Worm (Caenorhabditis elegans) whole organism, early embryonic: ENCODE measurements around the gene ire-1.

ENCODE experiments used
- B0310.2 ChIP-seq: sonication (generic microtip); optimal IDR thresholded peaks from 2 replicates; lab custom pipeline; 2016; ENCODE audit warnings: mild to moderate bottlenecking, missing genetic modification characterization, missing compliant biosample characterization
- ama-1 ChIP-seq: fragments of 150-350 bp; optimal IDR thresholded peaks from 2 replicates; lab custom pipeline; 2014
- ceh-13 ChIP-seq: fragments of 200-800 bp; sonication (Bioruptor generic); optimal IDR thresholded peaks from 2 replicates; lab custom pipeline; 2018; ENCODE audit warnings: mild to moderate bottlenecking, missing genetic modification characterization, missing compliant biosample characterization
- flt-1 ChIP-seq: fragments of 200-800 bp; sonication (Bioruptor generic); IDR thresholded peaks from 2 replicates; pipeline ENCODE4 v1.3.6; 2022; ENCODE audit warnings: missing genetic modification characterization, missing compliant biosample characterization
- hmbx-1 ChIP-seq: sonication (generic microtip); optimal IDR thresholded peaks from 2 replicates; lab custom pipeline; 2016; ENCODE audit warnings: mild to moderate bottlenecking, missing genetic modification characterization, missing compliant biosample characterization
- hnd-1 ChIP-seq: sonication (generic microtip); optimal IDR thresholded peaks from 2 replicates; lab custom pipeline; 2016; ENCODE audit warnings: missing genetic modification characterization, missing compliant biosample characterization
- pes-1 ChIP-seq: fragments of 200-800 bp; sonication (Bioruptor generic); IDR thresholded peaks from 2 replicates; pipeline ENCODE4 v1.3.6; 2022; ENCODE audit warnings: missing genetic modification reagents, missing genetic modification characterization, missing compliant biosample characterization
- sea-1 ChIP-seq: fragments of 200-800 bp; sonication (Bioruptor generic); conservative IDR thresholded peaks from 2 replicates; pipeline ENCODE4 v1.3.6; 2022; ENCODE audit warnings: missing genetic modification characterization, missing compliant biosample characterization

DNA sequence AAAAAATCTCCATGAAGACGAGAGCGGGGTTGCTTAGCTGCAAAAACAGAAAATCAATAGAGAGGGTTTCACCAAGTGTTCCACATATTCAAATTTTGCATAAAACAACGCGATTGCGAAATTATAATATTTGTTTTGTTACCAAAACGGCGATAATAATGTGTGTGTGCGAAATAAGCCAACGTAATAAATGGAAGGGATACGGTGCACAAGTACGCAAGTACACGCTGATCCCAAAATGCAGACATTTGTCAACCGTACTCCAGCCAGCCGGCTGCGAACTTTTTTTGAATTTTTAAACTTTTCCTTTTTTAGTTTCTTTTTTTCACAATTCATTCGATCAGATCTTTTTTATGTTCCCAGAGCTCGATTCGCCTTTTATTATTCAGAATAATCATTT is at the start of gene ire-1:
- TF ChIP-seq pes-1 (GFP tag; lab: Robert Waterston, UW) (no peak), ama-1 (lab: Kevin White, UChicago) (no peak), flt-1 (GFP tag; lab: Robert Waterston, UW) (no peak), ceh-13 (GFP tag; lab: Kevin White, UChicago) (no peak), hnd-1 (no peak), B0310.2 (no peak), sea-1 (GFP tag; lab: Robert Waterston, UW) (no peak), hmbx-1 (no peak)
